Worm (Caenorhabditis elegans) whole organism, L4/young adult: ENCODE results near the gene K08E4.2.

Experiments
- W03F9.2 ChIP-seq: fragments of 150-350 bp; optimal IDR thresholded peaks from 2 replicates; lab custom pipeline; 2014; ENCODE audit warnings: missing biosample characterization, missing genetic modification characterization
- dao-5 ChIP-seq: sonication (generic microtip); optimal IDR thresholded peaks from 2 replicates; lab custom pipeline; 2016; ENCODE audit warnings: missing genotype, missing genetic modification characterization, moderate library complexity, missing compliant biosample characterization
- him-1 ChIP-seq: sonication (generic microtip); optimal IDR thresholded peaks from 2 replicates; lab custom pipeline; 2016; ENCODE audit warnings: missing genotype, missing genetic modification reagents, missing genetic modification characterization, missing compliant biosample characterization

DNA sequence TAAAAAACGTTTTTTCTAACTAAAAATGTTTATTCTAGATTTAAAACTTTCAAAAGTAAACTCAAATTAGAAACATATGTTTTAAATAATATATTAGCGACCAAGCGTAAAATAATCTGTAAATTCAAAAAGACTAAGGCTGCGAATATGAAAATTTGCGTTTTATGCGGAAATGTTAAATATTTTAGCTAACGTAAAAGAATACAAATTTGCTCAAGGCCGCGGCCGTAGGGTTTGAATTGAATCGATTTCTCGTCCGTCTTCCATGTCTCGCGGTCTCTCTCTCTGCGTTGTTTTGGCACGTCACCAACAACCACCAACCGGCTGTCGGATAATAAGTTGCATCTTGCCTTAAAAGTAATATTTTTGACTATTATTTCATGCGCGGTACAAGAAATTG lies 37.4 kb upstream of the K08E4.2 start, which contains the start of gene F11A10.5:
- TF ChIP-seq W03F9.2 (tag; lab: Kevin White, UChicago) (no peak), him-1 (no peak), dao-5 (tag; lab: Kevin White, UChicago) (no peak)
